Fruit fly (Drosophila melanogaster) whole organism, pupa: ENCODE measurements around the gene Got2.

ENCODE experiments used
- CG12605 ChIP-seq: fragments of 200-800 bp; sonication (Bioruptor generic); IDR thresholded peaks from 2 replicates; pipeline ENCODE4 v1.3.6; 2022; ENCODE audit warnings: missing biosample characterization, missing genetic modification characterization
- CG4496 ChIP-seq: fragments of 200-800 bp; sonication (Bioruptor generic); IDR thresholded peaks from 3 replicates; pipeline ENCODE4 v1.3.6; 2022; ENCODE audit warnings: missing biosample characterization, missing genetic modification characterization
- CG8159 ChIP-seq: fragments of 200-800 bp; sonication (Bioruptor generic); optimal IDR thresholded peaks from 3 replicates; lab custom pipeline; 2018; ENCODE audit warnings: missing biosample characterization, mild to moderate bottlenecking, missing genetic modification characterization, moderate library complexity
- Pif1A ChIP-seq: fragments of 200-800 bp; sonication (Bioruptor generic); optimal IDR thresholded peaks from 3 replicates; lab custom pipeline; 2016; ENCODE audit warnings: missing biosample characterization, missing genetic modification characterization
- Snoo ChIP-seq: fragments of 200-800 bp; sonication (Bioruptor generic); optimal IDR thresholded peaks from 3 replicates; lab custom pipeline; 2017; ENCODE audit warnings: missing biosample characterization, mild to moderate bottlenecking, missing genetic modification characterization, inconsistent platforms

- TF ChIP-seq CG4496 (GFP tag; lab: Robert Waterston, UW) = no peak
- no peak for TF ChIP-seq CG12605 (GFP tag; lab: Robert Waterston, UW)
- peak; percentile 18 for TF ChIP-seq CG8159 (tag; lab: Kevin White, UChicago)
- TF ChIP-seq Pif1A (GFP tag; lab: Kevin White, UChicago) = no peak
- no peak for TF ChIP-seq Snoo (tag; lab: Kevin White, UChicago)
These were observed 28.1 kb downstream of the Got2 start for dm6 chr2L:1959420-1959819.
